Worm (Caenorhabditis elegans) whole organism, midembryonic: ENCODE data around the gene sahd-1.

Source experiments
- T22C8.4 ChIP-seq: fragments of 200-800 bp; sonication (Bioruptor generic); IDR thresholded peaks from 2 replicates; pipeline ENCODE4 v1.3.6; 2022; ENCODE audit warnings: missing genetic modification characterization, missing compliant biosample characterization
- cog-1 ChIP-seq: sonication (generic microtip); optimal IDR thresholded peaks from 2 replicates; lab custom pipeline; 2016; ENCODE audit warnings: missing genetic modification characterization, missing compliant biosample characterization
- flt-1 ChIP-seq: fragments of 200-800 bp; sonication (Bioruptor generic); IDR thresholded peaks from 2 replicates; pipeline ENCODE4 v1.3.6; 2022; ENCODE audit warnings: missing genetic modification characterization, missing compliant biosample characterization
- klf-2 ChIP-seq: fragments of 200-800 bp; sonication (Bioruptor generic); conservative IDR thresholded peaks from 2 replicates; pipeline ENCODE4 v1.3.6; 2022; ENCODE audit warnings: missing genetic modification reagents, missing genetic modification characterization, missing compliant biosample characterization
- med-1 ChIP-seq: sonication (generic microtip); optimal IDR thresholded peaks from 2 replicates; lab custom pipeline; 2017; ENCODE audit warnings: missing genetic modification characterization, mild to moderate bottlenecking, missing compliant biosample characterization, antibody characterized with exemption, missing genetic modification reagents; ENCODE audit not compliant: insufficient read depth
- ref-1 ChIP-seq: fragments of 200-800 bp; sonication (Bioruptor generic); conservative IDR thresholded peaks from 2 replicates; pipeline ENCODE4 v1.3.6; 2022; ENCODE audit warnings: missing genetic modification reagents, missing genetic modification characterization, missing compliant biosample characterization
- tab-1 ChIP-seq: fragments of 200-800 bp; sonication (Bioruptor generic); IDR thresholded peaks from 2 replicates; pipeline ENCODE4 v1.3.6; 2022; ENCODE audit warnings: missing genetic modification characterization, missing compliant biosample characterization
- ztf-23 ChIP-seq: fragments of 200-800 bp; sonication (Bioruptor generic); IDR thresholded peaks from 2 replicates; pipeline ENCODE4 v1.3.6; 2022; ENCODE audit warnings: missing genetic modification reagents, missing genetic modification characterization, missing compliant biosample characterization
- ztf-29 ChIP-seq: fragments of 200-800 bp; sonication (Bioruptor generic); IDR thresholded peaks from 2 replicates; pipeline ENCODE4 v1.3.6; 2022; ENCODE audit warnings: missing genetic modification reagents, missing genetic modification characterization, missing compliant biosample characterization

Gene sahd-1

ce11 chrII:5533642-5534041 is 18.9 kb upstream of the sahd-1 start, which contains the start of gene hlh-26:
Gene hlh-26 (minus strand): TSS chrII:5533742.
- TF ChIP-seq tab-1 (GFP tag; lab: Robert Waterston, UW) (no peak), cog-1 (tag; lab: Kevin White, UChicago) (no peak), ztf-23 (no peak), ztf-29 (no peak), T22C8.4 (GFP tag; lab: Robert Waterston, UW) (no peak), klf-2 (GFP tag; lab: Robert Waterston, UW) (no peak), ref-1 (GFP tag; lab: Robert Waterston, UW) (no peak), flt-1 (no peak), med-1 (no peak)

- TF ChIP-seq ref-1 (GFP tag; lab: Robert Waterston, UW) = no peak
- TF ChIP-seq ztf-23 = no peak
- TF ChIP-seq flt-1 = no peak
- TF ChIP-seq T22C8.4 (GFP tag; lab: Robert Waterston, UW) = no peak
- TF ChIP-seq klf-2 (GFP tag; lab: Robert Waterston, UW) = no peak
- no peak for TF ChIP-seq med-1
- TF ChIP-seq tab-1 (GFP tag; lab: Robert Waterston, UW) = no peak
- no peak for TF ChIP-seq cog-1 (tag; lab: Kevin White, UChicago)
- TF ChIP-seq ztf-29 = no peak
These were observed 17.1 kb upstream of the sahd-1 start, which contains the start of gene C17C3.9 for ce11 chrII:5531855-5532328. Gene C17C3.9 (minus strand): TSS chrII:5532278.

- no peak for TF ChIP-seq flt-1
- TF ChIP-seq T22C8.4 (GFP tag; lab: Robert Waterston, UW) = no peak
These were observed 13.1 kb upstream of the sahd-1 start, which contains the start of gene ZK177.1 for ce11 chrII:5527841-5528240. Gene ZK177.1 (plus strand): TSS chrII:5528141.

- TF ChIP-seq T22C8.4 (GFP tag; lab: Robert Waterston, UW) (no peak), flt-1 (no peak), cog-1 (tag; lab: Kevin White, UChicago) (no peak), klf-2 (GFP tag; lab: Robert Waterston, UW) (no peak), tab-1 (GFP tag; lab: Robert Waterston, UW) (no peak), med-1 (no peak), ztf-29 (no peak), ztf-23 (no peak)
These were observed 10.6 kb upstream of the sahd-1 start, which contains the start of gene tbx-35 for ce11 chrII:5525297-5525696. Gene tbx-35 (minus strand): TSS chrII:5525397.

ce11 chrII:5522637-5523036 is 7.9 kb upstream of the sahd-1 start, which contains the start of gene ZK177.11:
Gene ZK177.11 (plus strand): TSS chrII:5522937.
- TF ChIP-seq ztf-29 (no peak), T22C8.4 (GFP tag; lab: Robert Waterston, UW) (no peak), flt-1 (no peak), ref-1 (GFP tag; lab: Robert Waterston, UW) (no peak), cog-1 (tag; lab: Kevin White, UChicago) (no peak), klf-2 (GFP tag; lab: Robert Waterston, UW) (no peak), ztf-23 (no peak), tab-1 (GFP tag; lab: Robert Waterston, UW) (no peak), med-1 (no peak)

DNA sequence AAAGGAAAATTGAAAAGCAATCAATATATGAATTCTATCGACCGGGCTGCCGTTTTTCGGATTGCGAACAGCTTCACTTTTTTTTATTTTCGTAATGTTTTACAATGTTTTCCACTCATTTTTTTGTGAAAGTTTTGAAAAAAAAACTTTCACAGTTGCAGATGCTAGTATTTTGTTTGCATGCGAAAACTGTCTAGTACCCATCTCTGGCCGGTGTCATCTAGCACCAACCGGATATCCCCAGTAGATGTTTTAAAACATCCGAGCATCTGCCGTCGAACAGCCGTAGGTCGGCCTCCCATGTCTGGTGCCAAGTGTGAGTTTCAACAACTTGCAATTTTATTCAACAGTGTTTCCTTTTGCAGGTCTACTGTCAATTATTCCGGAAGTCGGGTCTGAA is 6.7 kb upstream of the sahd-1 start, which contains the start of gene ZK177.12:
Gene ZK177.12, plus strand, starts transcription at position 301 of the 400 bp plus-strand sequence.
- TF ChIP-seq ref-1 (GFP tag; lab: Robert Waterston, UW) (no peak), flt-1 (no peak), med-1 (no peak), cog-1 (tag; lab: Kevin White, UChicago) (no peak), tab-1 (GFP tag; lab: Robert Waterston, UW) (no peak), klf-2 (GFP tag; lab: Robert Waterston, UW) (no peak), ztf-29 (no peak), ztf-23 (no peak), T22C8.4 (GFP tag; lab: Robert Waterston, UW) (no peak)

ce11 chrII:5518910-5519309 is 4.2 kb upstream of the sahd-1 start, which contains the start of gene ZK177.2:
Gene ZK177.2 (plus strand): TSS chrII:5519210.
- no peak for TF ChIP-seq T22C8.4 (GFP tag; lab: Robert Waterston, UW)
- TF ChIP-seq klf-2 (GFP tag; lab: Robert Waterston, UW) = no peak
- TF ChIP-seq ref-1 (GFP tag; lab: Robert Waterston, UW) = no peak
- TF ChIP-seq ztf-29 = no peak
- no peak for TF ChIP-seq flt-1
- no peak for TF ChIP-seq ztf-23
- no peak for TF ChIP-seq cog-1 (tag; lab: Kevin White, UChicago)
- no peak for TF ChIP-seq tab-1 (GFP tag; lab: Robert Waterston, UW)
- no peak for TF ChIP-seq med-1

DNA sequence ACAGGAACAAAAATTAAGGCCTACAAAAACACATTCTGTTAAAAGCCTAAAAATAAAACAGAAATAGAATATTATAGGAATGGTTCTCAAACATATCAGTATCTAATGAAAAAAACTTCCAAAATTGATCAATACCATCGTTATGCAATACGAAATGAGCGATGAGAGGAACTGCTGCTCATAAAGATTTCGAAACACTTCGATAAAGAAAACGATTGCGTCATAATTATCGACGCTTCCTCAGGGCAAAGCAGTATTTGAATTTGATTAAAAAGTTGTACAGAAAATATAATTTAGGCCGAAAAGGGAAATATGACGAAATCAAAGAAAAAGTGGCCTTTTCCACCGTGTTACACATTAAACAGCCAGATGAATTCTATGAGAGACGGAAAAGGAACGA is 3.3 kb upstream of the sahd-1 start:
- no peak for TF ChIP-seq cog-1 (tag; lab: Kevin White, UChicago)
- TF ChIP-seq med-1 = no peak
- TF ChIP-seq ref-1 (GFP tag; lab: Robert Waterston, UW) = no peak
- no peak for TF ChIP-seq klf-2 (GFP tag; lab: Robert Waterston, UW)
- TF ChIP-seq flt-1 = no peak
- TF ChIP-seq T22C8.4 (GFP tag; lab: Robert Waterston, UW) = no peak
- no peak for TF ChIP-seq tab-1 (GFP tag; lab: Robert Waterston, UW)
- TF ChIP-seq ztf-29 = no peak
- TF ChIP-seq ztf-23 = no peak

DNA sequence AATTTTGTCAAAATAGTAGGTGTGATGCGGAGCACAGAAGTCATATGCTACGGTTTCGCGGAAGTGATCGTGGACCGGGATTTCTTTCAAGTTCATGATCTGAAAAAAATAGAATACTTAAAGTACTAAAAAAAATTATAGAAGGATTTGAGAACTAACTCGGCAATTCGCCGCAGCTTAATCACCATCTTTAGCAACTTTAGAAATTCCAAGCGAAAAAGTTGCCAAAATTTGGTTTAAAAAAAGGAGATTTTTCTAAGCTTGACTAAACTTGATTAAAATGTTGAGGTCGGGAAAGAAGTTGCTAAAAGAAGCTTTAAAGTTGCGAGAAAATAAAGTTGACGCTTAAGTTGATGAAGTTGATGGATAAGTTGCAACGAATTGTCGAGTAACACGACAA is 2.9 kb upstream of the sahd-1 start, which contains the start of gene ZK177.9:
Gene ZK177.9, minus strand, starts transcription at position 101 of the 400 bp plus-strand sequence.
- TF ChIP-seq flt-1 = no peak
- TF ChIP-seq cog-1 (tag; lab: Kevin White, UChicago) = no peak
- TF ChIP-seq ztf-23 = no peak
- no peak for TF ChIP-seq med-1
- TF ChIP-seq klf-2 (GFP tag; lab: Robert Waterston, UW) = no peak
- TF ChIP-seq ztf-29 = no peak

DNA sequence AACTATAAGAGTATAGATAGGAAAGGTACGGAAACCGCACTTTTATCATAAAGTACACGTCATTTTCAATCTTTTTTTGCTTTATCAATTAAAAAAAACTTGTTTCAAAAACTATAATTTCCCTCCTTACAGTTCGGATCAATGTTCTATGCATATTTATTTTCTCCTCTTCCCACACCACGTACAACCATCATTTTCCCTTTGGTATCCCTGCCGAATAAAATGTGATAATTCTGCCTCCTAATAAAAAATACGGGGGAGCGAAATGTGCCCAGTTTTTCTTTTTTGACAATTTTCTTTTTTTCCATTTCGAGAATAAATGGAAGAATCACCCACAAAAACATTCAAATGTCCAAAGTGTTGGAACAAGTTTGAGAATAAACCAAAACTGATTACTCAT is 797 bp upstream of the sahd-1 start, which contains the start of gene ZK177.3:
Gene ZK177.3, plus strand, starts transcription at position 301 of the 400 bp plus-strand sequence.
- TF ChIP-seq flt-1 (no peak), T22C8.4 (GFP tag; lab: Robert Waterston, UW) (no peak), cog-1 (tag; lab: Kevin White, UChicago) (no peak)
